Worm (Caenorhabditis elegans) whole organism, L1 larva: ENCODE results near the gene Y54G2A.49.

Source experiments
- alr-1 ChIP-seq: fragments of 200-800 bp; sonication (Bioruptor generic); optimal IDR thresholded peaks from 2 replicates; lab custom pipeline; 2018; ENCODE audit warnings: borderline replicate concordance, mild to moderate bottlenecking, missing genetic modification characterization, missing compliant biosample characterization
- ceh-82 ChIP-seq, 3 experiments: fragments of 150-350 bp in 1 of 3; sonication (generic microtip) in 2 of 3; optimal IDR thresholded peaks; 2 replicates each; lab custom pipeline; 2014 to 2017; ENCODE audit warnings: missing biosample characterization in 3 of 3, missing genetic modification characterization in 3 of 3
- ceh-90 ChIP-seq: sonication (generic microtip); optimal IDR thresholded peaks from 2 replicates; lab custom pipeline; 2016; ENCODE audit warnings: missing genetic modification characterization, missing compliant biosample characterization
- ces-1 ChIP-seq: fragments of 150-350 bp; optimal IDR thresholded peaks from 2 replicates; lab custom pipeline; 2014; ENCODE audit warnings: missing biosample characterization, missing genetic modification reagents, missing genetic modification characterization
- elt-3 ChIP-seq, 6 experiments: fragments of 150-350 bp in 1 of 6; sonication (generic microtip); optimal IDR thresholded peaks; 2 replicates each; lab custom pipeline; 2017 to 2018; ENCODE audit warnings: missing biosample characterization in 6 of 6, missing genetic modification characterization in 6 of 6, inconsistent platforms in 1 of 6
- grh-1 ChIP-seq: fragments of 200-800 bp; sonication (Bioruptor generic); IDR thresholded peaks from 2 replicates; pipeline ENCODE4 v1.3.6; 2022; ENCODE audit warnings: missing genetic modification reagents, missing genetic modification characterization, missing compliant biosample characterization
- lin-13 ChIP-seq: fragments of 150-350 bp; optimal IDR thresholded peaks from 2 replicates; lab custom pipeline; 2014; ENCODE audit warnings: missing biosample characterization, missing genetic modification reagents, missing genetic modification characterization
- lin-14 ChIP-seq: fragments of 200-800 bp; sonication (Bioruptor generic); optimal IDR thresholded peaks from 2 replicates; lab custom pipeline; 2018; ENCODE audit warnings: mild to moderate bottlenecking, missing genetic modification characterization, moderate library complexity, missing compliant biosample characterization
- lin-39 ChIP-seq: fragments of 150-350 bp; optimal IDR thresholded peaks from 2 replicates; lab custom pipeline; 2014; ENCODE audit warnings: missing biosample characterization, missing genetic modification reagents, missing genetic modification characterization
- nhr-76 ChIP-seq: sonication (generic microtip); optimal IDR thresholded peaks from 2 replicates; lab custom pipeline; 2017; ENCODE audit warnings: missing biosample characterization, missing genetic modification characterization
- pag-3 ChIP-seq: sonication (generic microtip); optimal IDR thresholded peaks from 2 replicates; lab custom pipeline; 2017; ENCODE audit warnings: missing genetic modification characterization, mild to moderate bottlenecking, missing compliant biosample characterization, antibody characterized with exemption, borderline replicate concordance; ENCODE audit not compliant: insufficient read depth

ce11 chrIV:2853164-2853563, at the start of gene Y54G2A.49:
- TF ChIP-seq nhr-76 (tag; lab: Kevin White, UChicago) (no peak), pag-3 (tag; lab: Kevin White, UChicago) (no peak), ces-1 (GFP tag; lab: Kevin White, UChicago) (no peak), ceh-90 (tag; lab: Kevin White, UChicago) (no peak), alr-1 (tag; lab: Kevin White, UChicago) (no peak), ceh-82 (tag; optimal IDR thresholded peaks at IDR 0.05; lab: Kevin White, UChicago) (no peak), elt-3 (tag; optimal IDR thresholded peaks at IDR 0.05; lab: Kevin White, UChicago) (no peak), lin-39 (tag; lab: Kevin White, UChicago) (no peak), lin-13 (GFP tag; lab: Kevin White, UChicago) (no peak), lin-14 (GFP tag; lab: Kevin White, UChicago) (no peak), grh-1 (GFP tag; lab: Robert Waterston, UW) (no peak)
